Fruit fly (Drosophila melanogaster) whole organism, embryonic: Measurements from ENCODE around the gene Bug22.

Source experiments
- CG10209 ChIP-seq: fragments of 200-800 bp; sonication (Bioruptor generic); optimal IDR thresholded peaks from 3 replicates; lab custom pipeline; 2017; ENCODE audit warnings: missing biosample characterization, mild to moderate bottlenecking, missing genetic modification characterization, missing genetic modification reagents
- CG10654 ChIP-seq: fragments of 200-800 bp; sonication (Bioruptor generic); optimal IDR thresholded peaks from 2 replicates; lab custom pipeline; 2016; ENCODE audit warnings: missing biosample characterization, missing genetic modification characterization
- CG11723 ChIP-seq: fragments of 200-800 bp; sonication (Bioruptor generic); optimal IDR thresholded peaks from 2 replicates; lab custom pipeline; 2017; ENCODE audit warnings: missing biosample characterization, mild to moderate bottlenecking, missing genetic modification characterization
- CG1233 ChIP-seq: fragments of 200-800 bp; sonication (Bioruptor generic); optimal IDR thresholded peaks from 4 replicates; lab custom pipeline; 2018; ENCODE audit warnings: missing biosample characterization, mild to moderate bottlenecking, missing genetic modification characterization
- CG12391 ChIP-seq: fragments of 200-800 bp; sonication (Bioruptor generic); optimal IDR thresholded peaks from 3 replicates; lab custom pipeline; 2018; ENCODE audit warnings: missing biosample characterization, mild to moderate bottlenecking, missing genetic modification characterization, moderate library complexity
- CG13287 ChIP-seq: fragments of 200-800 bp; sonication (Bioruptor generic); IDR thresholded peaks from 2 replicates; pipeline ENCODE4 v1.3.6; 2022; ENCODE audit warnings: missing biosample characterization, missing genetic modification characterization; ENCODE audit not compliant: partially characterized antibody
- CG14710 ChIP-seq: fragments of 200-800 bp; sonication (Bioruptor generic); optimal IDR thresholded peaks from 3 replicates; lab custom pipeline; 2019; ENCODE audit warnings: missing biosample characterization, mild to moderate bottlenecking, missing genetic modification characterization, moderate library complexity
- CG14860 ChIP-seq: fragments of 200-800 bp; sonication (Bioruptor generic); IDR thresholded peaks from 3 replicates; pipeline ENCODE4 v1.3.6; 2022; ENCODE audit warnings: missing biosample characterization, missing genetic modification characterization; ENCODE audit not compliant: partially characterized antibody
- CG15514 ChIP-seq: fragments of 200-800 bp; sonication (Bioruptor generic); optimal IDR thresholded peaks from 3 replicates; lab custom pipeline; 2017; ENCODE audit warnings: missing biosample characterization, missing genetic modification characterization, mild to moderate bottlenecking, moderate library complexity, missing genetic modification reagents
- CG16779 ChIP-seq: fragments of 200-800 bp; sonication (Bioruptor generic); IDR thresholded peaks from 2 replicates; pipeline ENCODE4 v1.3.6; 2022; ENCODE audit warnings: missing biosample characterization, missing genetic modification characterization
- CG17802 ChIP-seq: fragments of 200-800 bp; sonication (Bioruptor generic); optimal IDR thresholded peaks from 2 replicates; lab custom pipeline; 2018; ENCODE audit warnings: missing biosample characterization, mild to moderate bottlenecking, missing genetic modification characterization, moderate library complexity
- CG17912 ChIP-seq: fragments of 200-800 bp; sonication (Bioruptor generic); optimal IDR thresholded peaks from 2 replicates; lab custom pipeline; 2018; ENCODE audit warnings: missing biosample characterization, mild to moderate bottlenecking, missing genetic modification characterization
- CG18619 ChIP-seq: fragments of 200-800 bp; sonication (Bioruptor generic); optimal IDR thresholded peaks from 3 replicates; lab custom pipeline; 2017; ENCODE audit warnings: missing biosample characterization, mild to moderate bottlenecking, missing genetic modification characterization
- CG30020 ChIP-seq: fragments of 200-800 bp; optimal IDR thresholded peaks from 2 replicates; lab custom pipeline; 2019; ENCODE audit warnings: missing biosample characterization, mild to moderate bottlenecking, missing genetic modification characterization, moderate library complexity
- CG3065 ChIP-seq: fragments of 200-800 bp; sonication (Bioruptor generic); optimal IDR thresholded peaks from 2 replicates; lab custom pipeline; 2016; ENCODE audit warnings: missing biosample characterization, missing genetic modification characterization
- CG31388 ChIP-seq: fragments of 200-800 bp; sonication (Bioruptor generic); optimal IDR thresholded peaks from 2 replicates; lab custom pipeline; 2016; ENCODE audit warnings: missing biosample characterization, missing genetic modification characterization
- CG4404 ChIP-seq: fragments of 200-800 bp; sonication (Bioruptor generic); IDR thresholded peaks from 2 replicates; pipeline ENCODE4 v1.3.6; 2022; ENCODE audit warnings: missing biosample characterization, missing genetic modification characterization
- CG7271 ChIP-seq: fragments of 200-800 bp; sonication (Bioruptor generic); optimal IDR thresholded peaks from 2 replicates; lab custom pipeline; 2018; ENCODE audit warnings: missing biosample characterization, mild to moderate bottlenecking, missing genetic modification characterization, moderate library complexity
- CG8765 ChIP-seq: fragments of 200-800 bp; sonication (Bioruptor generic); IDR thresholded peaks from 2 replicates; pipeline ENCODE4 v1.3.6; 2022; ENCODE audit warnings: missing biosample characterization, missing genetic modification characterization
- CG8924 ChIP-seq: fragments of 200-800 bp; optimal IDR thresholded peaks from 3 replicates; lab custom pipeline; 2019; ENCODE audit warnings: missing biosample characterization, mild to moderate bottlenecking, missing genetic modification characterization, moderate library complexity
- D ChIP-seq, 2 experiments: fragments of 200-800 bp in 1 of 2; fragments of >200 bp in 1 of 2; sonication (Bioruptor generic) in 1 of 2; optimal IDR thresholded peaks; 2 replicates in 1 of 2; 3 replicates in 1 of 2; lab custom pipeline; 2017; ENCODE audit warnings: mild to moderate bottlenecking in 1 of 2, missing biosample characterization in 1 of 2, missing genetic modification characterization in 1 of 2, missing genetic modification reagents in 1 of 2
- Dek ChIP-seq: fragments of 200-800 bp; sonication (Bioruptor generic); optimal IDR thresholded peaks from 3 replicates; lab custom pipeline; 2019; ENCODE audit warnings: missing biosample characterization, mild to moderate bottlenecking, missing genetic modification characterization, moderate library complexity
- Doc3 ChIP-seq: fragments of 200-800 bp; sonication (Bioruptor generic); IDR thresholded peaks from 3 replicates; pipeline ENCODE4 v1.3.6; 2022; ENCODE audit warnings: missing biosample characterization, missing genetic modification characterization; ENCODE audit not compliant: partially characterized antibody
- E2f1 ChIP-seq: fragments of 200-800 bp; sonication (Bioruptor generic); IDR thresholded peaks from 2 replicates; pipeline ENCODE4 v1.3.6; 2022; ENCODE audit warnings: missing biosample characterization, missing genetic modification characterization
- Hr78 ChIP-seq, 2 experiments: fragments of 200-800 bp in 1 of 2; fragments of >200 bp in 1 of 2; sonication (Bioruptor generic) in 1 of 2; optimal IDR thresholded peaks; 2 replicates each; lab custom pipeline; 2017 to 2019; ENCODE audit warnings: missing biosample characterization in 2 of 2, missing genetic modification characterization in 2 of 2, mild to moderate bottlenecking in 1 of 2, moderate library complexity in 1 of 2
- NK7.1 ChIP-seq: fragments of 200-800 bp; sonication (Bioruptor generic); optimal IDR thresholded peaks from 3 replicates; lab custom pipeline; 2016; ENCODE audit warnings: missing biosample characterization, missing genetic modification characterization
- Spps ChIP-seq: fragments of 200-800 bp; sonication (Bioruptor generic); optimal IDR thresholded peaks from 2 replicates; lab custom pipeline; 2018; ENCODE audit warnings: missing biosample characterization, mild to moderate bottlenecking, missing genetic modification characterization
- YL-1 ChIP-seq: fragments of 200-800 bp; sonication (Bioruptor generic); optimal IDR thresholded peaks from 3 replicates; lab custom pipeline; 2017; ENCODE audit warnings: missing biosample characterization, mild to moderate bottlenecking, missing genetic modification characterization
- aop ChIP-seq: fragments of 200-800 bp; sonication (Bioruptor generic); IDR thresholded peaks from 2 replicates; pipeline ENCODE4 v1.3.6; 2022; ENCODE audit warnings: missing biosample characterization, missing genetic modification characterization
- bcd ChIP-seq: fragments of 200-800 bp; sonication (Bioruptor generic); optimal IDR thresholded peaks from 2 replicates; lab custom pipeline; 2017; ENCODE audit warnings: missing biosample characterization, mild to moderate bottlenecking, missing genetic modification characterization
- chinmo ChIP-seq: fragments of 200-800 bp; sonication (Bioruptor generic); IDR thresholded peaks from 4 replicates; pipeline ENCODE4 v1.3.6; 2022; ENCODE audit warnings: missing biosample characterization, missing genetic modification characterization; ENCODE audit not compliant: partially characterized antibody
- danr ChIP-seq: fragments of 200-800 bp; sonication (Bioruptor generic); IDR thresholded peaks from 2 replicates; pipeline ENCODE4 v1.3.6; 2022; ENCODE audit warnings: missing biosample characterization, missing genetic modification characterization
- ems ChIP-seq: fragments of 200-800 bp; sonication (Bioruptor generic); optimal IDR thresholded peaks from 3 replicates; lab custom pipeline; 2016; ENCODE audit warnings: missing biosample characterization, missing genetic modification characterization
- eve ChIP-seq, 2 experiments: fragments of >200 bp; optimal IDR thresholded peaks; 2 replicates each; lab custom pipeline; 2017; ENCODE audit warnings: missing biosample characterization in 2 of 2, missing genetic modification characterization in 2 of 2
- ham ChIP-seq: fragments of 200-800 bp; sonication (Bioruptor generic); IDR thresholded peaks from 2 replicates; pipeline ENCODE4 v1.3.6; 2022; ENCODE audit warnings: missing biosample characterization, missing genetic modification characterization
- hb ChIP-seq: fragments of 200-800 bp; sonication (Bioruptor generic); IDR thresholded peaks from 3 replicates; pipeline ENCODE4 v1.3.6; 2022; ENCODE audit warnings: missing biosample characterization, missing genetic modification characterization; ENCODE audit not compliant: partially characterized antibody
- lmd ChIP-seq: fragments of 200-800 bp; sonication (Bioruptor generic); IDR thresholded peaks from 2 replicates; pipeline ENCODE4 v1.3.6; 2022; ENCODE audit warnings: missing biosample characterization, missing genetic modification characterization
- onecut ChIP-seq: fragments of 200-800 bp; sonication (Bioruptor generic); IDR thresholded peaks from 2 replicates; pipeline ENCODE4 v1.3.6; 2022; ENCODE audit warnings: missing biosample characterization, missing genetic modification characterization
- p53 ChIP-seq: fragments of 200-800 bp; sonication (Bioruptor generic); optimal IDR thresholded peaks from 2 replicates; lab custom pipeline; 2016; ENCODE audit warnings: missing biosample characterization, missing genetic modification characterization
- peb ChIP-seq: fragments of 200-800 bp; sonication (Bioruptor generic); IDR thresholded peaks from 2 replicates; pipeline ENCODE4 v1.3.6; 2022; ENCODE audit warnings: missing biosample characterization, missing genetic modification characterization
- phol ChIP-seq: fragments of 200-800 bp; sonication (Bioruptor generic); optimal IDR thresholded peaks from 3 replicates; lab custom pipeline; 2018; ENCODE audit warnings: missing biosample characterization, mild to moderate bottlenecking, missing genetic modification characterization, moderate library complexity
- ssp ChIP-seq: fragments of 200-800 bp; sonication (Bioruptor generic); IDR thresholded peaks from 2 replicates; pipeline ENCODE4 v1.3.6; 2022; ENCODE audit warnings: missing biosample characterization, missing genetic modification characterization
- stwl ChIP-seq: fragments of 200-800 bp; sonication (Bioruptor generic); optimal IDR thresholded peaks from 3 replicates; lab custom pipeline; 2018; ENCODE audit warnings: missing biosample characterization, mild to moderate bottlenecking, missing genetic modification characterization, moderate library complexity
- tap ChIP-seq: fragments of 200-800 bp; optimal IDR thresholded peaks from 3 replicates; lab custom pipeline; 2019; ENCODE audit warnings: missing biosample characterization, mild to moderate bottlenecking, missing genetic modification characterization, moderate library complexity
- tll ChIP-seq, 2 experiments: fragments of 200-800 bp in 1 of 2; fragments of >200 bp in 1 of 2; sonication (Bioruptor generic) in 1 of 2; optimal IDR thresholded peaks; 2 replicates each; lab custom pipeline; 2017 to 2019; ENCODE audit warnings: missing biosample characterization in 2 of 2, missing genetic modification characterization in 2 of 2, mild to moderate bottlenecking in 1 of 2, moderate library complexity in 1 of 2
- tx ChIP-seq: fragments of 200-800 bp; sonication (Bioruptor generic); optimal IDR thresholded peaks from 2 replicates; lab custom pipeline; 2016; ENCODE audit warnings: missing biosample characterization, missing genetic modification characterization
- vnd ChIP-seq: fragments of 200-800 bp; sonication (Bioruptor generic); IDR thresholded peaks from 3 replicates; pipeline ENCODE4 v1.3.6; 2022; ENCODE audit warnings: missing biosample characterization, missing genetic modification characterization; ENCODE audit not compliant: partially characterized antibody
- wek ChIP-seq: fragments of 200-800 bp; sonication (Bioruptor generic); optimal IDR thresholded peaks from 3 replicates; lab custom pipeline; 2018; ENCODE audit warnings: missing biosample characterization, mild to moderate bottlenecking, missing genetic modification characterization, moderate library complexity
- zfh1 ChIP-seq: fragments of 200-800 bp; sonication (Bioruptor generic); IDR thresholded peaks from 3 replicates; pipeline ENCODE4 v1.3.6; 2022; ENCODE audit warnings: missing biosample characterization, missing genetic modification characterization

Gene Bug22

dm6 chr2L:10403803-10404315 lies 26.9 kb downstream of the Bug22 start (continued):
- TF ChIP-seq CG16779 (GFP tag; lab: Robert Waterston, UW) (no peak), aop (GFP tag; lab: Robert Waterston, UW) (no peak), CG15514 (GFP tag; lab: Kevin White, UChicago) (no peak), CG18619 (no peak), tx (no peak), phol (peak; percentile 13), tap (tag; lab: Kevin White, UChicago) (no peak), CG10209 (GFP tag; lab: Kevin White, UChicago) (no peak), CG31388 (no peak), ham (GFP tag; lab: Robert Waterston, UW) (no peak), E2f1 (GFP tag; lab: Robert Waterston, UW) (no peak), Spps (tag; lab: Kevin White, UChicago) (no peak), zfh1 (GFP tag; lab: Robert Waterston, UW) (no peak), lmd (GFP tag; lab: Robert Waterston, UW) (no peak), CG12391 (tag; lab: Kevin White, UChicago) (no peak), ssp (GFP tag; lab: Robert Waterston, UW) (no peak), wek (GFP tag; lab: Kevin White, UChicago) (no peak), CG13287 (GFP tag; lab: Robert Waterston, UW) (peak; percentile 62), D (optimal IDR thresholded peaks at IDR 0.05; lab: Kevin White, UChicago) (no peak), D (GFP tag; optimal IDR thresholded peaks at IDR 0.05; lab: Kevin White, UChicago) (no peak), CG1233 (GFP tag; lab: Kevin White, UChicago) (no peak), CG30020 (tag; lab: Kevin White, UChicago) (peak; percentile 95), CG4404 (GFP tag; lab: Robert Waterston, UW) (no peak), peb (GFP tag; lab: Robert Waterston, UW) (no peak), stwl (tag; lab: Kevin White, UChicago) (peak; percentile 10), chinmo (GFP tag; lab: Robert Waterston, UW) (no peak), eve (GFP tag; optimal IDR thresholded peaks at IDR 0.05; lab: Kevin White, UChicago) (peak in 1 of 2 experiments; percentile 61), tll (GFP tag; optimal IDR thresholded peaks at IDR 0.05; lab: Kevin White, UChicago) (no peak), Dek (tag; lab: Kevin White, UChicago) (no peak), CG8765 (GFP tag; lab: Robert Waterston, UW) (no peak), CG17912 (GFP tag; lab: Kevin White, UChicago) (no peak), YL-1 (GFP tag; lab: Kevin White, UChicago) (peak; percentile 45), bcd (GFP tag; lab: Kevin White, UChicago) (no peak), NK7.1 (GFP tag; lab: Kevin White, UChicago) (no peak), CG7271 (tag; lab: Kevin White, UChicago) (no peak), CG14860 (GFP tag; lab: Robert Waterston, UW) (peak; percentile 42; the same call in 1 of the 3 replicates), onecut (GFP tag; lab: Robert Waterston, UW) (no peak), CG17802 (tag; lab: Kevin White, UChicago) (peak; percentile 25), p53 (GFP tag; lab: Kevin White, UChicago) (no peak), Doc3 (GFP tag; lab: Robert Waterston, UW) (0 out of 3 replicates have a peak, but pooled peaks have one; percentile 38), vnd (GFP tag; lab: Robert Waterston, UW) (0 out of 3 replicates have a peak, but pooled peaks have one; percentile 38), ems (GFP tag; lab: Kevin White, UChicago) (no peak), Hr78 (GFP tag; optimal IDR thresholded peaks at IDR 0.05; lab: Kevin White, UChicago) (no peak), CG8924 (tag; lab: Kevin White, UChicago) (peak; percentile 79), CG14710 (tag; lab: Kevin White, UChicago) (peak; percentile 1), CG11723 (GFP tag; lab: Kevin White, UChicago) (peak; percentile 49), danr (GFP tag; lab: Robert Waterston, UW) (no peak), hb (GFP tag; lab: Robert Waterston, UW) (no peak), CG3065 (peak; percentile 95), CG10654 (GFP tag; lab: Kevin White, UChicago) (no peak)
